Fruit fly (Drosophila melanogaster): ENCODE measurements around the gene CG42263.

CG42263 gene

dm6 chr3L:19941162-19941561, 14.4 kb downstream of the CG42263 start:
- TF ChIP-seq usp (GFP tag; optimal IDR thresholded peaks at IDR 0.05), result no peak
- no peak for TF ChIP-seq pan (optimal IDR thresholded peaks at IDR 0.05)
- no peak for TF ChIP-seq CG8478 (optimal IDR thresholded peaks at IDR 0.05)
- TF ChIP-seq EcR (GFP tag; optimal IDR thresholded peaks at IDR 0.05), result no peak
- no peak for TF ChIP-seq Dll (optimal IDR thresholded peaks at IDR 0.05)
- TF ChIP-seq psq (optimal IDR thresholded peaks at IDR 0.05), result no peak

dm6 chr3L:19940349-19940748, 15.2 kb downstream of the CG42263 start:
- TF ChIP-seq usp (GFP tag; optimal IDR thresholded peaks at IDR 0.05) (no peak), Dll (optimal IDR thresholded peaks at IDR 0.05) (no peak), CG8478 (optimal IDR thresholded peaks at IDR 0.05) (no peak), EcR (GFP tag; optimal IDR thresholded peaks at IDR 0.05) (no peak), pan (optimal IDR thresholded peaks at IDR 0.05) (no peak), psq (optimal IDR thresholded peaks at IDR 0.05) (no peak)

dm6 chr3L:19939024-19939423, 16.6 kb downstream of the CG42263 start, which contains the start of gene Ac76E:
Gene Ac76E, plus strand, starts transcription at chr3L:19939287.
- TF ChIP-seq psq (optimal IDR thresholded peaks at IDR 0.05) (no peak), EcR (GFP tag; optimal IDR thresholded peaks at IDR 0.05) (no peak), Dll (optimal IDR thresholded peaks at IDR 0.05) (no peak), CG8478 (optimal IDR thresholded peaks at IDR 0.05) (no peak), pan (optimal IDR thresholded peaks at IDR 0.05) (no peak), usp (GFP tag; optimal IDR thresholded peaks at IDR 0.05) (no peak)

dm6 chr3L:19932917-19933316, 22.7 kb downstream of the CG42263 start:
- no peak for TF ChIP-seq Dll (optimal IDR thresholded peaks at IDR 0.05)
- TF ChIP-seq psq (optimal IDR thresholded peaks at IDR 0.05), result no peak

dm6 chr3L:19931391-19931790, 24.2 kb downstream of the CG42263 start, which contains the start of gene CG46462:
Gene CG46462, plus strand, starts transcription at chr3L:19931691.
- TF ChIP-seq pan (optimal IDR thresholded peaks at IDR 0.05) (no peak), CG8478 (optimal IDR thresholded peaks at IDR 0.05) (no peak), psq (optimal IDR thresholded peaks at IDR 0.05) (no peak), EcR (GFP tag; optimal IDR thresholded peaks at IDR 0.05) (no peak), Dll (optimal IDR thresholded peaks at IDR 0.05) (no peak), usp (GFP tag; optimal IDR thresholded peaks at IDR 0.05) (no peak)

- TF ChIP-seq pan (optimal IDR thresholded peaks at IDR 0.05) (peak; percentile 31), CG8478 (optimal IDR thresholded peaks at IDR 0.05) (no peak)
Measured at dm6 chr3L:19929719-19930334, 25.8 kb downstream of the CG42263 start.

dm6 chr3L:19929051-19929718, 26.4 kb downstream of the CG42263 start:
- no peak for TF ChIP-seq psq (optimal IDR thresholded peaks at IDR 0.05)
- TF ChIP-seq EcR (GFP tag; optimal IDR thresholded peaks at IDR 0.05), result no peak
- no peak for TF ChIP-seq usp (GFP tag; optimal IDR thresholded peaks at IDR 0.05)
- TF ChIP-seq Dll (optimal IDR thresholded peaks at IDR 0.05), result no peak
- TF ChIP-seq CG8478 (optimal IDR thresholded peaks at IDR 0.05), result no peak
- no peak for TF ChIP-seq pan (optimal IDR thresholded peaks at IDR 0.05)

dm6 chr3L:19928435-19929011, 27.1 kb downstream of the CG42263 start, which contains the start of the genes CG8004 and RhoGDI:
Gene CG8004, minus strand, starts transcription at chr3L:19928508.
Gene RhoGDI, plus strand, starts transcription at chr3L:19928743.
- TF ChIP-seq CG8478 (optimal IDR thresholded peaks at IDR 0.05) (no peak), pan (optimal IDR thresholded peaks at IDR 0.05) (no peak), psq (optimal IDR thresholded peaks at IDR 0.05) (no peak), EcR (GFP tag; optimal IDR thresholded peaks at IDR 0.05) (no peak), Dll (optimal IDR thresholded peaks at IDR 0.05) (no peak), usp (GFP tag; optimal IDR thresholded peaks at IDR 0.05) (no peak)

dm6 chr3L:19924771-19925304, 30.8 kb downstream of the CG42263 start, which contains the start of gene Grasp65:
Gene Grasp65, plus strand, starts transcription at chr3L:19924943.
- no peak for TF ChIP-seq EcR (GFP tag; optimal IDR thresholded peaks at IDR 0.05)
- TF ChIP-seq CG8478 (optimal IDR thresholded peaks at IDR 0.05), result no peak
- no peak for TF ChIP-seq psq (optimal IDR thresholded peaks at IDR 0.05)
- no peak for TF ChIP-seq usp (GFP tag; optimal IDR thresholded peaks at IDR 0.05)
- no peak for TF ChIP-seq Dll (optimal IDR thresholded peaks at IDR 0.05)
- no peak for TF ChIP-seq pan (optimal IDR thresholded peaks at IDR 0.05)

dm6 chr3L:19922833-19923745, 32.5 kb downstream of the CG42263 start, which contains the start of gene Pfdn6:
Gene Pfdn6, plus strand, starts transcription at chr3L:19923671.
- TF ChIP-seq Dll (optimal IDR thresholded peaks at IDR 0.05) (no peak), EcR (GFP tag; optimal IDR thresholded peaks at IDR 0.05) (no peak), pan (optimal IDR thresholded peaks at IDR 0.05) (no peak), usp (GFP tag; optimal IDR thresholded peaks at IDR 0.05) (no peak), CG8478 (optimal IDR thresholded peaks at IDR 0.05) (no peak), psq (optimal IDR thresholded peaks at IDR 0.05) (no peak)

dm6 chr3L:19919981-19920380, 35.6 kb downstream of the CG42263 start:
- no peak for TF ChIP-seq pan (optimal IDR thresholded peaks at IDR 0.05)
- no peak for TF ChIP-seq Dll (optimal IDR thresholded peaks at IDR 0.05)
- no peak for TF ChIP-seq EcR (GFP tag; optimal IDR thresholded peaks at IDR 0.05)
- TF ChIP-seq psq (optimal IDR thresholded peaks at IDR 0.05), result no peak
- no peak for TF ChIP-seq usp (GFP tag; optimal IDR thresholded peaks at IDR 0.05)
